Fruit fly (Drosophila melanogaster): ENCODE measurements around the gene CTCF.
A peak's percentile ranks its signal among the peaks of the same experiment; 100 is the strongest.

CTCF gene

dm6 chr3L:7334990-7335389 lies 21.5 kb downstream of the CTCF start, which contains the start of the genes wrm1 and wrm2 (continued):
- TF ChIP-seq grau (tag; optimal IDR thresholded peaks at IDR 0.05), result no peak
- peak; percentile 98 for TF ChIP-seq MESR4 (GFP tag; optimal IDR thresholded peaks at IDR 0.05)
- no peak for TF ChIP-seq oc (tag; optimal IDR thresholded peaks at IDR 0.05)
- TF ChIP-seq CG16813 (GFP tag; IDR thresholded peaks at IDR 0.05; ENCODE audit: partially characterized antibody), result peak; percentile 57; the same call in 2 of the 3 replicates
- TF ChIP-seq CG34422 (GFP tag; IDR thresholded peaks at IDR 0.05), result no peak; the same call in 2 of the 3 replicates
- no peak for TF ChIP-seq CG18011 (GFP tag; optimal IDR thresholded peaks at IDR 0.05)
- no peak for TF ChIP-seq dmrt99B (tag; optimal IDR thresholded peaks at IDR 0.05)
- TF ChIP-seq exex (tag; optimal IDR thresholded peaks at IDR 0.05), result no peak
- no peak for TF ChIP-seq CG6765 (GFP tag; optimal IDR thresholded peaks at IDR 0.05)
- TF ChIP-seq org-1 (GFP tag; optimal IDR thresholded peaks at IDR 0.05), result no peak
- TF ChIP-seq bsh (GFP tag; optimal IDR thresholded peaks at IDR 0.05), result no peak
- peak; percentile 87 for TF ChIP-seq MBD-R2 (GFP tag; IDR thresholded peaks at IDR 0.05)
- no peak for TF ChIP-seq CG9609 (GFP tag; optimal IDR thresholded peaks at IDR 0.05)
- TF ChIP-seq toy (GFP tag; IDR thresholded peaks at IDR 0.05), result no peak
- TF ChIP-seq vnd (GFP tag; IDR thresholded peaks at IDR 0.05; ENCODE audit: partially characterized antibody), result no peak
- TF ChIP-seq abd-A (tag; optimal IDR thresholded peaks at IDR 0.05), result no peak
- TF ChIP-seq H2.0 (GFP tag; IDR thresholded peaks at IDR 0.05), result no peak
- TF ChIP-seq tna (GFP tag; IDR thresholded peaks at IDR 0.05; ENCODE audit: partially characterized antibody), result peak; percentile 67
- peak; percentile 7 for TF ChIP-seq Nf-YB (GFP tag; optimal IDR thresholded peaks at IDR 0.05)
- TF ChIP-seq CG2678 (tag; optimal IDR thresholded peaks at IDR 0.05), result no peak
- TF ChIP-seq CG12391 (tag; optimal IDR thresholded peaks at IDR 0.05), result peak; percentile 29
- TF ChIP-seq CG32532 (GFP tag; IDR thresholded peaks at IDR 0.05), result no peak
- TF ChIP-seq z (GFP tag; IDR thresholded peaks at IDR 0.05), result no peak
- TF ChIP-seq CG4617 (GFP tag; optimal IDR thresholded peaks at IDR 0.05; ENCODE audit: borderline replicate concordance), result peak; percentile 62
- no peak for TF ChIP-seq ttk (GFP tag; IDR thresholded peaks at IDR 0.05)
- TF ChIP-seq vfl (GFP tag; optimal IDR thresholded peaks at IDR 0.05), result no peak
- TF ChIP-seq CG12659 (GFP tag; optimal IDR thresholded peaks at IDR 0.05), result peak; percentile 4
- TF ChIP-seq Med (GFP tag), result peak; percentile 84
- no peak for TF ChIP-seq CG12236 (GFP tag; optimal IDR thresholded peaks at IDR 0.05)
- no peak for TF ChIP-seq ac (GFP tag; optimal IDR thresholded peaks at IDR 0.05)
- no peak for TF ChIP-seq CG3838 (GFP tag; optimal IDR thresholded peaks at IDR 0.05)
- TF ChIP-seq Lhr (GFP tag; optimal IDR thresholded peaks at IDR 0.05), result peak; percentile 46
- no peak for TF ChIP-seq HmgZ (tag; optimal IDR thresholded peaks at IDR 0.05)
- no peak for TF ChIP-seq CG42726 (GFP tag; IDR thresholded peaks at IDR 0.05; ENCODE audit: partially characterized antibody)
- TF ChIP-seq shn (GFP tag; optimal IDR thresholded peaks at IDR 0.05), result no peak
- TF ChIP-seq CG10543 (GFP tag; optimal IDR thresholded peaks at IDR 0.05), result no peak
- no peak for TF ChIP-seq sob (GFP tag; IDR thresholded peaks at IDR 0.05)
- TF ChIP-seq CG4328 (GFP tag; optimal IDR thresholded peaks at IDR 0.05), result no peak
- TF ChIP-seq Xrp1 (GFP tag; IDR thresholded peaks at IDR 0.05), result 0 out of 2 replicates have a peak, but pooled peaks have one; percentile 5
- no peak for TF ChIP-seq CG14667 (GFP tag; IDR thresholded peaks at IDR 0.05)
- no peak for TF ChIP-seq prd (optimal IDR thresholded peaks at IDR 0.05)
- TF ChIP-seq prd (GFP tag; IDR thresholded peaks at IDR 0.05), result no peak
- no peak for TF ChIP-seq salm (tag; optimal IDR thresholded peaks at IDR 0.05)
- no peak for TF ChIP-seq repo (GFP tag; optimal IDR thresholded peaks at IDR 0.05)
- no peak for TF ChIP-seq ase (GFP tag; IDR thresholded peaks at IDR 0.05)
- no peak for TF ChIP-seq CG7745 (tag; optimal IDR thresholded peaks at IDR 0.05)
- TF ChIP-seq CG9817 (tag; optimal IDR thresholded peaks at IDR 0.05), result no peak
- TF ChIP-seq Nf-YC (tag; optimal IDR thresholded peaks at IDR 0.05), result peak; percentile 10
- no peak for TF ChIP-seq Hmx (GFP tag; optimal IDR thresholded peaks at IDR 0.05)
- TF ChIP-seq CG17912 (GFP tag; optimal IDR thresholded peaks at IDR 0.05), result no peak
- TF ChIP-seq CG11247 (GFP tag; IDR thresholded peaks at IDR 0.05), result no peak
